Fruit fly (Drosophila melanogaster) S2 (cell line): ENCODE data around the gene CG1622.

ENCODE experiments used
- CG8478 ChIP-seq: fragments of >200 bp; optimal IDR thresholded peaks from 2 replicates; lab custom pipeline; 2018
- CTCF ChIP-seq, 2 experiments: fragments of >200 bp; optimal IDR thresholded peaks; 2 replicates each; lab custom pipeline; 2018

DNA sequence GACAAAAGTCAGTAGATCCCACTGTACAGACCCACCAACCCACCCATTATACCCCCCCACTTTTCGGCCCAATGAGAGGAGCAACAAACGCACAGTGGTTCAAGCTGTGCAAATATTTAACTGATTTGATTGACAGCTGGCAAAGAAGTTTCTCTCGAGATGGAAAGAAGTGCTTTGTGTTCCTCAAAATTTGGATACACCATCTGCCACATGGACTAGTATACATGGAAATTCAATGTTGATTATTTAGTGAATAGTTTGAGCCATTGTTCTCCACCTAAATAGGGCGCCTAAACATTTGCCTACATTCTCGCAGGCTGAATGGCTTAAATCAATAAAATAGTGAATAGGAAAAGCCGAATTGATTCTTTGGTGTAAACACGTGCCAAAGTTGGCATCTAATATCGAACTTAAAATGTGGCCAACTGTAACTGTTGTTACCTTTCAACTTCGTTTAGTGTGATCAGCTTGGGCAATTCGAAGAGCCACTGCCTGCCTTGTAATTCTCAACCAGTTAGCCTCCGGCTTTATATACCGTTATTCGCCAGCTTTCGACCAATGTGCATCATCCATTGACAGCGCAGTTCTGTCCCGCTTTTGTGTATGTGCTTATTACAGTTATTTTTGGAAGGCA lies 15.5 kb upstream of the CG1622 start:
- TF ChIP-seq CTCF (optimal IDR thresholded peaks at IDR 0.05; lab: Kevin White, UChicago): no peak
- no peak for TF ChIP-seq CG8478 (lab: Kevin White, UChicago)
